Worm (Caenorhabditis elegans) whole organism, L2 larva: ENCODE results near the gene rgs-6.
A peak's percentile ranks its signal among the peaks of the same experiment; 100 is the strongest.

Experiments
- C34F6.9 ChIP-seq: fragments of 150-350 bp; optimal IDR thresholded peaks from 2 replicates; lab custom pipeline; 2014; ENCODE audit warnings: missing biosample characterization, missing genetic modification characterization
- F13H6.1 ChIP-seq: sonication (generic microtip); optimal IDR thresholded peaks from 2 replicates; lab custom pipeline; 2016; ENCODE audit warnings: missing genetic modification characterization, missing compliant biosample characterization
- R02D3.7 ChIP-seq: fragments of 150-350 bp; optimal IDR thresholded peaks from 2 replicates; lab custom pipeline; 2014; ENCODE audit warnings: missing biosample characterization, missing genetic modification characterization
- Y55F3AM.14 ChIP-seq: fragments of 200-800 bp; sonication (Bioruptor generic); optimal IDR thresholded peaks from 2 replicates; lab custom pipeline; 2018; ENCODE audit warnings: mild to moderate bottlenecking, missing genetic modification characterization, missing compliant biosample characterization
- ZK546.5 ChIP-seq: sonication (generic microtip); optimal IDR thresholded peaks from 2 replicates; lab custom pipeline; 2017; ENCODE audit warnings: missing biosample characterization, missing genetic modification characterization
- alr-1 ChIP-seq: fragments of 150-350 bp; optimal IDR thresholded peaks from 2 replicates; lab custom pipeline; 2014; ENCODE audit warnings: missing biosample characterization, missing genetic modification characterization
- aly-2 ChIP-seq: fragments of 150-350 bp; optimal IDR thresholded peaks from 2 replicates; lab custom pipeline; 2014; ENCODE audit warnings: missing biosample characterization, missing genetic modification characterization
- ama-1 ChIP-seq: fragments of 150-350 bp; optimal IDR thresholded peaks from 2 replicates; lab custom pipeline; 2018; ENCODE audit warnings: inconsistent platforms
- blmp-1 ChIP-seq: sonication (generic microtip); optimal IDR thresholded peaks from 2 replicates; lab custom pipeline; 2017; ENCODE audit warnings: missing genetic modification characterization, mild to moderate bottlenecking, missing compliant biosample characterization, antibody characterized with exemption, moderate library complexity; ENCODE audit not compliant: insufficient read depth
- ceh-16 ChIP-seq: fragments of 150-350 bp; optimal IDR thresholded peaks from 2 replicates; lab custom pipeline; 2014; ENCODE audit warnings: missing biosample characterization, missing genetic modification characterization
- ceh-82 ChIP-seq: fragments of 150-350 bp; optimal IDR thresholded peaks from 2 replicates; lab custom pipeline; 2014; ENCODE audit warnings: missing biosample characterization, missing genetic modification characterization
- crh-2 ChIP-seq: sonication (generic microtip); optimal IDR thresholded peaks from 2 replicates; lab custom pipeline; 2017; ENCODE audit warnings: missing biosample characterization, missing genetic modification characterization
- dmd-4 ChIP-seq: sonication (generic microtip); optimal IDR thresholded peaks from 2 replicates; lab custom pipeline; 2017; ENCODE audit warnings: missing biosample characterization, missing genetic modification characterization
- egl-27 ChIP-seq: sonication (generic microtip); optimal IDR thresholded peaks from 3 replicates; lab custom pipeline; 2017; ENCODE audit warnings: missing biosample characterization, missing genetic modification reagents, missing genetic modification characterization
- elt-1 ChIP-seq: fragments of 150-350 bp; optimal IDR thresholded peaks from 2 replicates; lab custom pipeline; 2014; ENCODE audit warnings: missing biosample characterization, missing genetic modification characterization
- elt-3 ChIP-seq: sonication (generic microtip); optimal IDR thresholded peaks from 2 replicates; lab custom pipeline; 2017; ENCODE audit warnings: missing biosample characterization, missing genetic modification characterization
- fos-1 ChIP-seq: fragments of 150-350 bp; optimal IDR thresholded peaks from 2 replicates; lab custom pipeline; 2014; ENCODE audit warnings: missing biosample characterization, missing genetic modification characterization
- gmeb-1 ChIP-seq: fragments of 150-350 bp; optimal IDR thresholded peaks from 2 replicates; lab custom pipeline; 2014; ENCODE audit warnings: missing biosample characterization, missing genetic modification characterization
- lin-11 ChIP-seq: fragments of 150-350 bp; sonication (generic microtip); optimal IDR thresholded peaks from 2 replicates; lab custom pipeline; 2014; ENCODE audit warnings: missing biosample characterization, missing genetic modification characterization, inconsistent platforms, mixed read lengths
- lin-13 ChIP-seq: fragments of 150-350 bp; optimal IDR thresholded peaks from 2 replicates; lab custom pipeline; 2014; ENCODE audit warnings: missing biosample characterization, missing genetic modification reagents, missing genetic modification characterization
- lin-39 ChIP-seq: fragments of 150-350 bp; optimal IDR thresholded peaks from 2 replicates; lab custom pipeline; 2014; ENCODE audit warnings: missing biosample characterization, missing genetic modification reagents, missing genetic modification characterization
- lsy-2 ChIP-seq, 2 experiments: fragments of 150-350 bp in 1 of 2; sonication (generic microtip) in 1 of 2; optimal IDR thresholded peaks; 2 replicates each; lab custom pipeline; 2014 to 2017; ENCODE audit warnings: missing biosample characterization in 2 of 2, missing genetic modification characterization in 2 of 2
- mab-5 ChIP-seq: fragments of 150-350 bp; optimal IDR thresholded peaks from 2 replicates; lab custom pipeline; 2014; ENCODE audit warnings: missing biosample characterization, missing genetic modification characterization
- mbf-1 ChIP-seq: sonication (generic microtip); optimal IDR thresholded peaks from 2 replicates; lab custom pipeline; 2017; ENCODE audit warnings: missing biosample characterization, missing genetic modification characterization
- mdl-1 ChIP-seq, 2 experiments: fragments of 150-350 bp in 1 of 2; sonication (generic microtip) in 1 of 2; optimal IDR thresholded peaks; 2 replicates each; lab custom pipeline; 2017; ENCODE audit warnings: missing biosample characterization in 2 of 2, missing genetic modification characterization in 2 of 2
- nhr-10 ChIP-seq: sonication (generic microtip); optimal IDR thresholded peaks from 2 replicates; lab custom pipeline; 2017; ENCODE audit warnings: missing biosample characterization, missing genetic modification characterization
- nhr-11 ChIP-seq: fragments of 150-350 bp; optimal IDR thresholded peaks from 2 replicates; lab custom pipeline; 2014; ENCODE audit warnings: missing biosample characterization, missing genetic modification characterization
- nhr-12 ChIP-seq: fragments of 150-350 bp; optimal IDR thresholded peaks from 2 replicates; lab custom pipeline; 2014; ENCODE audit warnings: missing biosample characterization, missing genetic modification characterization
- nhr-129 ChIP-seq: fragments of 150-350 bp; optimal IDR thresholded peaks from 2 replicates; lab custom pipeline; 2014; ENCODE audit warnings: missing biosample characterization, missing genetic modification characterization
- nhr-21 ChIP-seq: fragments of 150-350 bp; optimal IDR thresholded peaks from 2 replicates; lab custom pipeline; 2014; ENCODE audit warnings: missing biosample characterization, missing genetic modification characterization
- nhr-23 ChIP-seq: fragments of 150-350 bp; optimal IDR thresholded peaks from 2 replicates; lab custom pipeline; 2014; ENCODE audit warnings: missing biosample characterization, missing genetic modification reagents, missing genetic modification characterization
- nhr-237 ChIP-seq: fragments of 150-350 bp; optimal IDR thresholded peaks from 2 replicates; lab custom pipeline; 2014; ENCODE audit warnings: missing biosample characterization, missing genetic modification characterization
- nhr-25 ChIP-seq: fragments of 150-350 bp; sonication (generic microtip); optimal IDR thresholded peaks from 3 replicates; lab custom pipeline; 2014; ENCODE audit warnings: missing biosample characterization, missing genetic modification characterization
- nhr-6 ChIP-seq: fragments of 150-350 bp; optimal IDR thresholded peaks from 2 replicates; lab custom pipeline; 2014; ENCODE audit warnings: missing biosample characterization, missing genetic modification characterization
- nhr-77 ChIP-seq: fragments of 150-350 bp; optimal IDR thresholded peaks from 2 replicates; lab custom pipeline; 2014; ENCODE audit warnings: missing biosample characterization, missing genetic modification characterization
- peb-1 ChIP-seq: fragments of 150-350 bp; optimal IDR thresholded peaks from 2 replicates; lab custom pipeline; 2014; ENCODE audit warnings: missing biosample characterization, missing genetic modification characterization
- sem-4 ChIP-seq: fragments of 150-350 bp; optimal IDR thresholded peaks from 2 replicates; lab custom pipeline; 2014; ENCODE audit warnings: missing biosample characterization, missing genetic modification reagents, missing genetic modification characterization
- skn-1 ChIP-seq: sonication (generic microtip); optimal IDR thresholded peaks from 2 replicates; lab custom pipeline; 2017; ENCODE audit warnings: missing biosample characterization, missing genetic modification characterization
- sma-3 ChIP-seq: sonication (generic microtip); optimal IDR thresholded peaks from 2 replicates; lab custom pipeline; 2016; ENCODE audit warnings: missing genetic modification reagents, missing genetic modification characterization, missing compliant biosample characterization
- sma-9 ChIP-seq, 2 experiments: fragments of 150-350 bp in 1 of 2; sonication (generic microtip) in 1 of 2; optimal IDR thresholded peaks; 2 replicates each; lab custom pipeline; 2014 to 2016; ENCODE audit warnings: missing genetic modification characterization in 2 of 2, mild to moderate bottlenecking in 1 of 2, missing biosample characterization in 1 of 2, missing compliant biosample characterization in 1 of 2, missing genetic modification reagents in 1 of 2, moderate library complexity in 1 of 2
- snpc-4 ChIP-seq: fragments of 150-350 bp; optimal IDR thresholded peaks from 2 replicates; lab custom pipeline; 2014; ENCODE audit warnings: missing biosample characterization, missing genetic modification characterization
- unc-39 ChIP-seq: fragments of 150-350 bp; optimal IDR thresholded peaks from 2 replicates; lab custom pipeline; 2014; ENCODE audit warnings: missing biosample characterization, missing genetic modification characterization
- unc-55 ChIP-seq: fragments of 150-350 bp; sonication (generic microtip); optimal IDR thresholded peaks from 3 replicates; lab custom pipeline; 2014; ENCODE audit warnings: missing biosample characterization, missing genetic modification reagents, missing genetic modification characterization
- unc-62 ChIP-seq: fragments of 150-350 bp; optimal IDR thresholded peaks from 2 replicates; lab custom pipeline; 2014; ENCODE audit warnings: missing biosample characterization, missing genetic modification reagents, missing genetic modification characterization
- zag-1 ChIP-seq: fragments of 150-350 bp; optimal IDR thresholded peaks from 2 replicates; lab custom pipeline; 2014; ENCODE audit warnings: missing biosample characterization, missing genetic modification characterization
- ztf-1 ChIP-seq: fragments of 200-800 bp; sonication (Bioruptor generic); conservative IDR thresholded peaks from 2 replicates; pipeline ENCODE4 v1.3.6; 2022; ENCODE audit warnings: missing genetic modification characterization, missing compliant biosample characterization
- ztf-11 ChIP-seq: sonication (generic microtip); optimal IDR thresholded peaks from 2 replicates; lab custom pipeline; 2017; ENCODE audit warnings: missing biosample characterization, missing genetic modification characterization
- ztf-4 ChIP-seq: fragments of 150-350 bp; optimal IDR thresholded peaks from 2 replicates; lab custom pipeline; 2014; ENCODE audit warnings: missing biosample characterization, missing genetic modification characterization

rgs-6 gene

ce11 chrX:5781294-5781693 lies 47.7 kb upstream of the rgs-6 start:
- no peak for TF ChIP-seq gmeb-1 (tag; lab: Kevin White, UChicago)
- TF ChIP-seq skn-1 = no peak
- no peak for TF ChIP-seq lin-13 (GFP tag; lab: Kevin White, UChicago)
- no peak for TF ChIP-seq ama-1 (lab: Kevin White, UChicago)
- no peak for TF ChIP-seq nhr-25 (tag; lab: Kevin White, UChicago)
- no peak for TF ChIP-seq egl-27 (tag; lab: Kevin White, UChicago)
- no peak for TF ChIP-seq nhr-23 (tag; lab: Kevin White, UChicago)
- TF ChIP-seq elt-3 = no peak
- no peak for TF ChIP-seq snpc-4 (tag; lab: Kevin White, UChicago)
- no peak for TF ChIP-seq nhr-77 (tag; lab: Kevin White, UChicago)
- no peak for TF ChIP-seq peb-1 (tag; lab: Kevin White, UChicago)
- no peak for TF ChIP-seq nhr-129 (tag; lab: Kevin White, UChicago)
- no peak for TF ChIP-seq nhr-12 (tag; lab: Kevin White, UChicago)
- no peak for TF ChIP-seq mab-5 (tag; lab: Kevin White, UChicago)
- no peak for TF ChIP-seq crh-2 (tag; lab: Kevin White, UChicago)
- no peak for TF ChIP-seq fos-1 (tag; lab: Kevin White, UChicago)
- no peak for TF ChIP-seq Y55F3AM.14
- no peak for TF ChIP-seq mbf-1 (tag; lab: Kevin White, UChicago)
- no peak for TF ChIP-seq ztf-1 (GFP tag; lab: Robert Waterston, UW)

- TF ChIP-seq aly-2 (tag; lab: Kevin White, UChicago) (no peak), unc-39 (tag; lab: Kevin White, UChicago) (no peak), nhr-25 (tag; lab: Kevin White, UChicago) (peak; percentile 2), crh-2 (tag; lab: Kevin White, UChicago) (peak; percentile 92), ztf-1 (GFP tag; lab: Robert Waterston, UW) (no peak), lin-13 (GFP tag; lab: Kevin White, UChicago) (peak; percentile 25), Y55F3AM.14 (no peak), ama-1 (lab: Kevin White, UChicago) (no peak), nhr-77 (tag; lab: Kevin White, UChicago) (no peak), gmeb-1 (tag; lab: Kevin White, UChicago) (peak; percentile 1), nhr-237 (tag; lab: Kevin White, UChicago) (no peak), nhr-129 (tag; lab: Kevin White, UChicago) (peak; percentile 75), unc-55 (GFP tag; lab: Kevin White, UChicago) (no peak), zag-1 (tag; lab: Kevin White, UChicago) (no peak), unc-62 (GFP tag; lab: Kevin White, UChicago) (no peak), nhr-10 (tag; lab: Kevin White, UChicago) (no peak), nhr-6 (tag; lab: Kevin White, UChicago) (peak; percentile 33), ztf-11 (tag; lab: Kevin White, UChicago) (no peak), F13H6.1 (tag; lab: Kevin White, UChicago) (peak; percentile 59), blmp-1 (tag; lab: Kevin White, UChicago) (no peak), mab-5 (tag; lab: Kevin White, UChicago) (no peak), peb-1 (tag; lab: Kevin White, UChicago) (no peak), ZK546.5 (tag; lab: Kevin White, UChicago) (no peak), nhr-11 (tag; lab: Kevin White, UChicago) (no peak), R02D3.7 (tag; lab: Kevin White, UChicago) (no peak), snpc-4 (tag; lab: Kevin White, UChicago) (no peak), elt-3 (no peak), C34F6.9 (peak; percentile 58), dmd-4 (tag; lab: Kevin White, UChicago) (no peak), sma-3 (GFP tag; lab: Kevin White, UChicago) (peak; percentile 35), sem-4 (tag; lab: Kevin White, UChicago) (no peak), ceh-82 (tag; lab: Kevin White, UChicago) (no peak), ceh-16 (no peak), ztf-4 (tag; lab: Kevin White, UChicago) (no peak), nhr-23 (tag; lab: Kevin White, UChicago) (no peak), fos-1 (tag; lab: Kevin White, UChicago) (peak; percentile 40), lin-11 (tag; lab: Kevin White, UChicago) (no peak), egl-27 (tag; lab: Kevin White, UChicago) (no peak), lin-39 (tag; lab: Kevin White, UChicago) (no peak), mdl-1 (tag; optimal IDR thresholded peaks at IDR 0.05; lab: Kevin White, UChicago) (peak; percentile 11 to 21), nhr-21 (tag; lab: Kevin White, UChicago) (peak; percentile 83), alr-1 (tag; lab: Kevin White, UChicago) (no peak), mbf-1 (tag; lab: Kevin White, UChicago) (no peak), lsy-2 (tag; optimal IDR thresholded peaks at IDR 0.05; lab: Kevin White, UChicago) (peak in 1 of 2 experiments; percentile 67), skn-1 (no peak), nhr-12 (tag; lab: Kevin White, UChicago) (no peak), elt-1 (tag; lab: Kevin White, UChicago) (no peak), sma-9 (GFP tag; optimal IDR thresholded peaks at IDR 0.05; lab: Kevin White, UChicago) (peak; percentile 86), sma-9 (tag; optimal IDR thresholded peaks at IDR 0.05; lab: Kevin White, UChicago) (no peak)
These were observed 47.1 kb upstream of the rgs-6 start, which contains the start of gene sft-4 for ce11 chrX:5780672-5781182. sft-4 (minus strand) TSS chrX:5780722.
